Worm (Caenorhabditis elegans) whole organism, young adult: ENCODE results near the gene flp-14.

Experiments used
- F22D6.2 ChIP-seq: sonication (generic microtip); optimal IDR thresholded peaks from 2 replicates; lab custom pipeline; 2016; ENCODE audit warnings: mild to moderate bottlenecking, missing genetic modification characterization, missing compliant biosample characterization
- dpl-1 ChIP-seq: fragments of 150-350 bp; optimal IDR thresholded peaks from 2 replicates; lab custom pipeline; 2014; ENCODE audit warnings: missing biosample characterization, missing genetic modification reagents, missing genetic modification characterization
- madf-6 ChIP-seq: fragments of 200-800 bp; sonication (Bioruptor generic); IDR thresholded peaks from 2 replicates; pipeline ENCODE4 v1.3.6; 2022; ENCODE audit warnings: missing genetic modification reagents, missing genetic modification characterization, missing compliant biosample characterization
- pha-4 ChIP-seq: fragments of 150-350 bp; sonication (generic microtip); optimal IDR thresholded peaks from 2 replicates; lab custom pipeline; 2014; ENCODE audit warnings: missing biosample characterization, missing genetic modification reagents, missing genetic modification characterization

ce11 chrIII:12959286-12959685, 49.0 kb downstream of the flp-14 start:
- TF ChIP-seq pha-4 (tag; lab: Kevin White, UChicago), result no peak
- no peak for TF ChIP-seq madf-6 (GFP tag; lab: Robert Waterston, UW)
- TF ChIP-seq F22D6.2 (tag; lab: Kevin White, UChicago), result no peak
- TF ChIP-seq dpl-1 (GFP tag; lab: Kevin White, UChicago), result no peak
